Fruit fly (Drosophila melanogaster) whole organism, prepupa: ENCODE data around the gene tmod.
A peak's percentile ranks its signal among the peaks of the same experiment; 100 is the strongest.

Experiments used
- CG10631 ChIP-seq: fragments of 200-800 bp; sonication (Bioruptor generic); optimal IDR thresholded peaks from 2 replicates; lab custom pipeline; 2016; ENCODE audit warnings: missing biosample characterization, missing genetic modification characterization
- CG10669 ChIP-seq: fragments of 200-800 bp; sonication (Bioruptor generic); optimal IDR thresholded peaks from 3 replicates; lab custom pipeline; 2018; ENCODE audit warnings: missing biosample characterization, mild to moderate bottlenecking, missing genetic modification characterization, moderate library complexity
- CG11294 ChIP-seq: fragments of 200-800 bp; sonication (Bioruptor generic); IDR thresholded peaks from 2 replicates; pipeline ENCODE4 v1.3.6; 2022; ENCODE audit warnings: missing biosample characterization, missing genetic modification characterization
- CG11762 ChIP-seq: fragments of 200-800 bp; sonication (Bioruptor generic); optimal IDR thresholded peaks from 3 replicates; lab custom pipeline; 2016; ENCODE audit warnings: missing biosample characterization, missing genetic modification characterization; ENCODE audit not compliant: insufficient read depth
- CG11902 ChIP-seq: fragments of 200-800 bp; sonication (Bioruptor generic); optimal IDR thresholded peaks from 3 replicates; lab custom pipeline; 2016; ENCODE audit warnings: missing biosample characterization, missing genetic modification characterization
- CG15336 ChIP-seq: fragments of 200-800 bp; sonication (Bioruptor generic); IDR thresholded peaks from 2 replicates; pipeline ENCODE4 v1.3.6; 2022; ENCODE audit warnings: missing biosample characterization, missing genetic modification characterization
- CG1621 ChIP-seq: fragments of 200-800 bp; sonication (Bioruptor generic); optimal IDR thresholded peaks from 3 replicates; lab custom pipeline; 2018; ENCODE audit warnings: missing biosample characterization, mild to moderate bottlenecking, missing genetic modification characterization
- CG3032 ChIP-seq: fragments of 200-800 bp; optimal IDR thresholded peaks from 2 replicates; lab custom pipeline; 2019; ENCODE audit warnings: missing biosample characterization, mild to moderate bottlenecking, missing genetic modification characterization, moderate library complexity
- CG31627 ChIP-seq: fragments of 200-800 bp; sonication (Bioruptor generic); optimal IDR thresholded peaks from 3 replicates; lab custom pipeline; 2016; ENCODE audit warnings: missing biosample characterization, missing genetic modification characterization
- CG32006 ChIP-seq: fragments of 200-800 bp; sonication (Bioruptor generic); optimal IDR thresholded peaks from 3 replicates; lab custom pipeline; 2017; ENCODE audit warnings: missing biosample characterization, mild to moderate bottlenecking, missing genetic modification characterization
- CG34406 ChIP-seq: fragments of 200-800 bp; sonication (Bioruptor generic); optimal IDR thresholded peaks from 3 replicates; lab custom pipeline; 2016; ENCODE audit warnings: missing biosample characterization, missing genetic modification characterization
- CG3919 ChIP-seq: fragments of 200-800 bp; sonication (Bioruptor generic); optimal IDR thresholded peaks from 3 replicates; lab custom pipeline; 2016; ENCODE audit warnings: missing biosample characterization, missing genetic modification characterization
- CG4318 ChIP-seq: fragments of 200-800 bp; sonication (Bioruptor generic); optimal IDR thresholded peaks from 3 replicates; lab custom pipeline; 2017; ENCODE audit warnings: missing biosample characterization, mild to moderate bottlenecking, missing genetic modification characterization
- CG6163 ChIP-seq: fragments of 200-800 bp; sonication (Bioruptor generic); IDR thresholded peaks from 3 replicates; pipeline ENCODE4 v1.3.6; 2022; ENCODE audit warnings: missing biosample characterization, missing genetic modification characterization
- CG6276 ChIP-seq: fragments of 200-800 bp; sonication (Bioruptor generic); optimal IDR thresholded peaks from 2 replicates; lab custom pipeline; 2017; ENCODE audit warnings: missing biosample characterization, mild to moderate bottlenecking, missing genetic modification characterization
- CG6792 ChIP-seq: fragments of 200-800 bp; sonication (Bioruptor generic); optimal IDR thresholded peaks from 3 replicates; lab custom pipeline; 2016; ENCODE audit warnings: missing biosample characterization, missing genetic modification characterization
- CG6808 ChIP-seq: fragments of 200-800 bp; sonication (Bioruptor generic); optimal IDR thresholded peaks from 3 replicates; lab custom pipeline; 2017; ENCODE audit warnings: missing biosample characterization, missing genetic modification characterization, mild to moderate bottlenecking, moderate library complexity, missing genetic modification reagents
- CG6854 ChIP-seq: fragments of 200-800 bp; sonication (Bioruptor generic); optimal IDR thresholded peaks from 2 replicates; lab custom pipeline; 2017; ENCODE audit warnings: missing biosample characterization, mild to moderate bottlenecking, missing genetic modification characterization
- CG7368 ChIP-seq: fragments of 200-800 bp; sonication (Bioruptor generic); optimal IDR thresholded peaks from 3 replicates; lab custom pipeline; 2016; ENCODE audit warnings: missing biosample characterization, missing genetic modification characterization
- CG8119 ChIP-seq: fragments of 200-800 bp; sonication (Bioruptor generic); IDR thresholded peaks from 3 replicates; pipeline ENCODE4 v1.3.6; 2022; ENCODE audit warnings: missing biosample characterization, missing genetic modification characterization
- CG8319 ChIP-seq: fragments of 200-800 bp; sonication (Bioruptor generic); optimal IDR thresholded peaks from 3 replicates; lab custom pipeline; 2016; ENCODE audit warnings: missing biosample characterization, missing genetic modification characterization
- CG8632 ChIP-seq: fragments of 200-800 bp; sonication (Bioruptor generic); optimal IDR thresholded peaks from 3 replicates; lab custom pipeline; 2016; ENCODE audit warnings: missing biosample characterization, missing genetic modification characterization
- CG9139 ChIP-seq: fragments of 200-800 bp; sonication (Bioruptor generic); optimal IDR thresholded peaks from 3 replicates; lab custom pipeline; 2017; ENCODE audit warnings: missing biosample characterization, mild to moderate bottlenecking, missing genetic modification characterization
- Eip75B ChIP-seq: fragments of 200-800 bp; sonication (Bioruptor generic); optimal IDR thresholded peaks from 3 replicates; lab custom pipeline; 2016; ENCODE audit warnings: missing biosample characterization, missing genetic modification characterization
- Eip78C ChIP-seq: fragments of 200-800 bp; sonication (Bioruptor generic); peaks from one replicate; lab custom pipeline; 2016; ENCODE audit warnings: missing biosample characterization, missing genetic modification characterization
- Eip93F ChIP-seq: fragments of 200-800 bp; sonication (Bioruptor generic); optimal IDR thresholded peaks from 2 replicates; lab custom pipeline; 2016; ENCODE audit warnings: missing biosample characterization, mild to moderate bottlenecking, missing genetic modification characterization
- Ets21C ChIP-seq: fragments of 200-800 bp; sonication (Bioruptor generic); optimal IDR thresholded peaks from 3 replicates; lab custom pipeline; 2016; ENCODE audit warnings: missing biosample characterization, missing genetic modification characterization
- Ets96B ChIP-seq: fragments of 200-800 bp; optimal IDR thresholded peaks from 2 replicates; lab custom pipeline; 2019; ENCODE audit warnings: missing biosample characterization, mild to moderate bottlenecking, missing genetic modification characterization, moderate library complexity
- Hr4 ChIP-seq: fragments of 200-800 bp; sonication (Bioruptor generic); optimal IDR thresholded peaks from 3 replicates; lab custom pipeline; 2016; ENCODE audit warnings: missing biosample characterization, missing genetic modification characterization
- Lpt ChIP-seq: fragments of 200-800 bp; sonication (Bioruptor generic); optimal IDR thresholded peaks from 3 replicates; lab custom pipeline; 2016; ENCODE audit warnings: missing biosample characterization, missing genetic modification characterization
- Met ChIP-seq: fragments of 200-800 bp; sonication (Bioruptor generic); optimal IDR thresholded peaks from 3 replicates; lab custom pipeline; 2016; ENCODE audit warnings: missing biosample characterization, missing genetic modification characterization
- Smox ChIP-seq: fragments of 200-800 bp; sonication (Bioruptor generic); optimal IDR thresholded peaks from 3 replicates; lab custom pipeline; 2016; ENCODE audit warnings: missing biosample characterization, missing genetic modification characterization
- Sox102F ChIP-seq: fragments of 200-800 bp; sonication (Bioruptor generic); optimal IDR thresholded peaks from 2 replicates; lab custom pipeline; 2016; ENCODE audit warnings: missing biosample characterization, mild to moderate bottlenecking, missing genetic modification characterization
- Sox14 ChIP-seq: fragments of 200-800 bp; sonication (Bioruptor generic); optimal IDR thresholded peaks from 3 replicates; lab custom pipeline; 2016; ENCODE audit warnings: missing biosample characterization, missing genetic modification characterization
- Sox15 ChIP-seq: fragments of 200-800 bp; sonication (Bioruptor generic); optimal IDR thresholded peaks from 3 replicates; lab custom pipeline; 2016; ENCODE audit warnings: missing biosample characterization, missing genetic modification characterization
- achi ChIP-seq: fragments of 200-800 bp; sonication (Bioruptor generic); optimal IDR thresholded peaks from 3 replicates; lab custom pipeline; 2016; ENCODE audit warnings: missing biosample characterization, missing genetic modification characterization
- acj6 ChIP-seq: fragments of 200-800 bp; sonication (Bioruptor generic); optimal IDR thresholded peaks from 3 replicates; lab custom pipeline; 2016; ENCODE audit warnings: missing biosample characterization, missing genetic modification characterization
- cyc ChIP-seq: fragments of 200-800 bp; sonication (Bioruptor generic); optimal IDR thresholded peaks from 3 replicates; lab custom pipeline; 2016; ENCODE audit warnings: missing biosample characterization, missing genetic modification characterization
- dac ChIP-seq: fragments of 200-800 bp; sonication (Bioruptor generic); optimal IDR thresholded peaks from 2 replicates; lab custom pipeline; 2017; ENCODE audit warnings: missing biosample characterization, mild to moderate bottlenecking, missing genetic modification characterization
- esn ChIP-seq: fragments of 200-800 bp; sonication (Bioruptor generic); optimal IDR thresholded peaks from 2 replicates; lab custom pipeline; 2016; ENCODE audit warnings: missing biosample characterization, mild to moderate bottlenecking, missing genetic modification characterization, moderate library complexity
- fd59A ChIP-seq: fragments of 200-800 bp; sonication (Bioruptor generic); optimal IDR thresholded peaks from 2 replicates; lab custom pipeline; 2017; ENCODE audit warnings: missing biosample characterization, mild to moderate bottlenecking, missing genetic modification characterization, missing genetic modification reagents
- fd85E ChIP-seq: fragments of 200-800 bp; sonication (Bioruptor generic); optimal IDR thresholded peaks from 3 replicates; lab custom pipeline; 2016; ENCODE audit warnings: missing biosample characterization, missing genetic modification characterization
- fkh ChIP-seq: fragments of 200-800 bp; sonication (Bioruptor generic); optimal IDR thresholded peaks from 3 replicates; lab custom pipeline; 2017; ENCODE audit warnings: missing biosample characterization, mild to moderate bottlenecking, missing genetic modification characterization, moderate library complexity
- lz ChIP-seq: fragments of 200-800 bp; sonication (Bioruptor generic); optimal IDR thresholded peaks from 3 replicates; lab custom pipeline; 2016; ENCODE audit warnings: missing biosample characterization, missing genetic modification characterization
- pdm3 ChIP-seq: fragments of 200-800 bp; sonication (Bioruptor generic); optimal IDR thresholded peaks from 3 replicates; lab custom pipeline; 2016; ENCODE audit warnings: missing biosample characterization, missing genetic modification characterization
- salr ChIP-seq, 2 experiments: fragments of 200-800 bp; sonication (Bioruptor generic); optimal IDR thresholded peaks; 3 replicates each; lab custom pipeline; 2016 to 2018; ENCODE audit warnings: missing biosample characterization in 2 of 2, missing genetic modification characterization in 2 of 2, mild to moderate bottlenecking in 1 of 2
- spab ChIP-seq: fragments of 200-800 bp; sonication (Bioruptor generic); optimal IDR thresholded peaks from 2 replicates; lab custom pipeline; 2017; ENCODE audit warnings: missing biosample characterization, mild to moderate bottlenecking, missing genetic modification characterization, missing genetic modification reagents
- ss ChIP-seq, 2 experiments: fragments of 200-800 bp; sonication (Bioruptor generic); optimal IDR thresholded peaks; 2 replicates in 1 of 2; 3 replicates in 1 of 2; lab custom pipeline; 2017 to 2018; ENCODE audit warnings: mild to moderate bottlenecking in 2 of 2, missing biosample characterization in 2 of 2, missing genetic modification characterization in 2 of 2, moderate library complexity in 1 of 2
- topi ChIP-seq: fragments of 200-800 bp; sonication (Bioruptor generic); optimal IDR thresholded peaks from 3 replicates; lab custom pipeline; 2016; ENCODE audit warnings: missing biosample characterization, missing genetic modification characterization
- vri ChIP-seq: fragments of 200-800 bp; sonication (Bioruptor generic); optimal IDR thresholded peaks from 3 replicates; lab custom pipeline; 2016; ENCODE audit warnings: missing biosample characterization, mild to moderate bottlenecking, missing genetic modification characterization

tmod gene

DNA sequence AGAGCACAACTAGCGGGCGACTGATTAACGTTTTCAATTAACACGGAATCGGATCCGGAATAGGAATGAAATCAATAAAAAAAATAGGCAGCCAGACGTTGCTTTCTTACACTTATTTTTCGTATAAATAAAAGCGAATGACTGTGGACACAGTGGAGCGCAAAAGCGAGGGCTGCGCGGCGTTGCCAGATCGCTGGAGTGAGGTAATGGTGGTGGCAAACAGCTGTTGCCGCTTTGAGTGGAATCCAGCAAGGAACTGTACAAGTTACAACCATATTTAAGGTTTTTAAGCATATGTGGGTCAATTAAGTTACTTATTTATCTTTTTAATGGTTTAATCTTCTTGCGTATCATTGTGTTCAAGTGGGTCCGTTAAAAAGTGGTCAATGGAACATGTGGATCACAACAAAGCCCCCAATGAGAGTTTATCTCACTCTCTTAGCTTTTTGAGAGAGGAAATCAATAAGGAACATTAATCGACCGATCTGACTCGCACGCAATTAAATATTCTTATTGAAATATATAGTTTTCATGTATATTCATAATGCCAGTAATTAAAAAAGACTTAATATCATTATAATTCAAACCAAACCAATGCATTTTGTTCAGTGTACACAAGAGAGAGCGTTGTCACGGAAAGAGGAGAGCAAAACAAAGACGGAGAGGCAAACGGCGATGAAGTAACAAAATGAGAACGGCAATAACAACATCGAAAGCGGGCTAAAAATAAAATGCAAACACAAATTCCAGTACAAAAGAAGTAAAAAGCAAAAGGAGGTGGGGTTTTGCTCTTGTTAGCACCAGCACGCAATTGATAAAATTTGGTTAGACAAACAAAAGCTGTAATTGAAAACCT is 68.0 kb downstream of the tmod start:
- TF ChIP-seq Ets21C (GFP tag; lab: Kevin White, UChicago) = peak; percentile 83
- peak; percentile 65 for TF ChIP-seq spab (GFP tag; lab: Kevin White, UChicago)
- peak; percentile 95 for TF ChIP-seq Eip75B (GFP tag; lab: Kevin White, UChicago)
- TF ChIP-seq cyc (GFP tag; lab: Kevin White, UChicago) = peak; percentile 88
- TF ChIP-seq acj6 (GFP tag; lab: Kevin White, UChicago) = peak; percentile 92
- TF ChIP-seq CG3919 (GFP tag; lab: Kevin White, UChicago) = peak; percentile 93
- peak; percentile 66 for TF ChIP-seq dac (GFP tag; lab: Kevin White, UChicago)
- peak; percentile 57 to 80 for TF ChIP-seq ss (GFP tag; optimal IDR thresholded peaks at IDR 0.05; lab: Kevin White, UChicago)
- TF ChIP-seq Ets96B = peak; percentile 82
- TF ChIP-seq CG7368 = peak; percentile 94
- peak; percentile 93 for TF ChIP-seq CG34406 (GFP tag; lab: Kevin White, UChicago)
- peak; percentile 86 for TF ChIP-seq CG6276 (GFP tag; lab: Kevin White, UChicago)
- TF ChIP-seq CG6792 (GFP tag; lab: Kevin White, UChicago) = peak; percentile 94
- TF ChIP-seq CG8319 = peak; percentile 76
- TF ChIP-seq fkh (GFP tag; lab: Kevin White, UChicago) = peak; percentile 52
- peak; percentile 93 for TF ChIP-seq Met (GFP tag; lab: Kevin White, UChicago)
- peak; percentile 98 for TF ChIP-seq vri (GFP tag; lab: Kevin White, UChicago)
- peak; percentile 83 for TF ChIP-seq CG11902 (GFP tag; lab: Kevin White, UChicago)
- TF ChIP-seq pdm3 = peak; percentile 93
- TF ChIP-seq CG31627 = peak; percentile 90
- peak; percentile 97 for TF ChIP-seq CG15336
- peak; percentile 24 for TF ChIP-seq CG6854 (GFP tag; lab: Kevin White, UChicago)
- peak; percentile 68 for TF ChIP-seq fd85E (GFP tag; lab: Kevin White, UChicago)
- peak; percentile 92 for TF ChIP-seq CG8632 (GFP tag; lab: Kevin White, UChicago)
- TF ChIP-seq CG10669 (GFP tag; lab: Kevin White, UChicago) = peak; percentile 84
- peak; percentile 98 for TF ChIP-seq CG6163
- TF ChIP-seq topi = peak; percentile 94
- peak; percentile 90 for TF ChIP-seq achi (GFP tag; lab: Kevin White, UChicago)
- TF ChIP-seq CG3032 (tag; lab: Kevin White, UChicago) = peak; percentile 81
- TF ChIP-seq Sox15 (GFP tag; lab: Kevin White, UChicago) = peak; percentile 75
- TF ChIP-seq CG9139 (GFP tag; lab: Kevin White, UChicago) = peak; percentile 80
- peak; percentile 93 for TF ChIP-seq lz (GFP tag; lab: Kevin White, UChicago)
- TF ChIP-seq CG1621 (tag; lab: Kevin White, UChicago) = peak; percentile 81
- peak; percentile 94 for TF ChIP-seq Hr4 (GFP tag; lab: Kevin White, UChicago)
- peak; percentile 90 for TF ChIP-seq CG10631
- TF ChIP-seq CG32006 (GFP tag; lab: Kevin White, UChicago) = peak; percentile 90
- peak; percentile 63 for TF ChIP-seq CG6808 (GFP tag; lab: Kevin White, UChicago)
- peak; percentile 95 for TF ChIP-seq CG8119 (GFP tag; lab: Robert Waterston, UW)
- peak; percentile 74 to 89 for TF ChIP-seq salr (GFP tag; optimal IDR thresholded peaks at IDR 0.05; lab: Kevin White, UChicago)
- TF ChIP-seq Sox102F (GFP tag; lab: Kevin White, UChicago) = peak; percentile 96
- peak; percentile 93 for TF ChIP-seq Sox14 (GFP tag; lab: Kevin White, UChicago)
- peak; percentile 74 for TF ChIP-seq fd59A (GFP tag; lab: Kevin White, UChicago)
- peak; percentile 93 for TF ChIP-seq Smox (GFP tag; lab: Kevin White, UChicago)
- TF ChIP-seq CG4318 (GFP tag; lab: Kevin White, UChicago) = peak; percentile 68
- peak; percentile 99 for TF ChIP-seq Eip78C (GFP tag; lab: Kevin White, UChicago)
- peak; percentile 91 for TF ChIP-seq CG11294 (GFP tag; lab: Robert Waterston, UW)
- peak; percentile 90 for TF ChIP-seq Eip93F (GFP tag; lab: Kevin White, UChicago)
- TF ChIP-seq CG11762 (GFP tag; lab: Kevin White, UChicago) = peak; percentile 77
- TF ChIP-seq Lpt (GFP tag; lab: Kevin White, UChicago) = peak; percentile 79
- TF ChIP-seq esn (GFP tag; lab: Kevin White, UChicago) = peak; percentile 96
